Worm (Caenorhabditis elegans) whole organism, L2 larva: Measurements from ENCODE around the gene vab-23.

Experiments used
- R02D3.7 ChIP-seq: fragments of 150-350 bp; optimal IDR thresholded peaks from 2 replicates; lab custom pipeline; 2014; ENCODE audit warnings: missing biosample characterization, missing genetic modification characterization
- ama-1 ChIP-seq: fragments of 150-350 bp; optimal IDR thresholded peaks from 2 replicates; lab custom pipeline; 2018; ENCODE audit warnings: inconsistent platforms

DNA sequence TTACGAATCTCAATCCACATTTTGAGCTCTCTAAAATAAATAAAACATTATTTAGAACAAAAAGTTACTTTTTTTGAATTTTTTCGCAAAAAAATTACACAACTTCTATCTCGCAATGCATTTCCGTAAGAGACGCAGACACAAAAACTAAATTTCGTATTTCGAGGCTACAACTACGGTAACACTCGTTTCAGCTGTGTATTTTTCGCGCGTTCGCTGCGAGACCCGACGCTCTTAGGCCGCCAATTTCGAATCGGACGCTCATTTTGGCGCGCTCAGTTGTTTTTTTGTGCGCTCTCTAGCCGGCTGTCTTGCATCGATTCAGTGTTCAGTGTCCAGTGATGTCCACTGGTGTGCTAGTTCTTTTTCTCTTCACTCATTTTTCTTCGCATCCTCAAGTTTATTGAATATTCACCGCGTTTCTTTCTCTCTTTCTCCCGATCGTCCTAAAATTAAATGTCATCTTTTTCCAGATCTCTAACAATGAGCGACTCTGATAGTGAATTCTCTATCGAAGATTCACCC lies 26.3 kb downstream of the vab-23 start, which contains the start of the genes npp-3 and top-2:
- peak; percentile 72 for TF ChIP-seq R02D3.7 (tag; lab: Kevin White, UChicago)
- no peak for TF ChIP-seq ama-1 (lab: Kevin White, UChicago)
